Fruit fly (Drosophila melanogaster) whole organism: Measurements from ENCODE around the gene CG14377.

ENCODE experiments used
- Dll ChIP-seq: fragments of >200 bp; optimal IDR thresholded peaks from 2 replicates; lab custom pipeline; 2017
- psq ChIP-seq: fragments of >200 bp; optimal IDR thresholded peaks from 2 replicates; lab custom pipeline; 2017

DNA sequence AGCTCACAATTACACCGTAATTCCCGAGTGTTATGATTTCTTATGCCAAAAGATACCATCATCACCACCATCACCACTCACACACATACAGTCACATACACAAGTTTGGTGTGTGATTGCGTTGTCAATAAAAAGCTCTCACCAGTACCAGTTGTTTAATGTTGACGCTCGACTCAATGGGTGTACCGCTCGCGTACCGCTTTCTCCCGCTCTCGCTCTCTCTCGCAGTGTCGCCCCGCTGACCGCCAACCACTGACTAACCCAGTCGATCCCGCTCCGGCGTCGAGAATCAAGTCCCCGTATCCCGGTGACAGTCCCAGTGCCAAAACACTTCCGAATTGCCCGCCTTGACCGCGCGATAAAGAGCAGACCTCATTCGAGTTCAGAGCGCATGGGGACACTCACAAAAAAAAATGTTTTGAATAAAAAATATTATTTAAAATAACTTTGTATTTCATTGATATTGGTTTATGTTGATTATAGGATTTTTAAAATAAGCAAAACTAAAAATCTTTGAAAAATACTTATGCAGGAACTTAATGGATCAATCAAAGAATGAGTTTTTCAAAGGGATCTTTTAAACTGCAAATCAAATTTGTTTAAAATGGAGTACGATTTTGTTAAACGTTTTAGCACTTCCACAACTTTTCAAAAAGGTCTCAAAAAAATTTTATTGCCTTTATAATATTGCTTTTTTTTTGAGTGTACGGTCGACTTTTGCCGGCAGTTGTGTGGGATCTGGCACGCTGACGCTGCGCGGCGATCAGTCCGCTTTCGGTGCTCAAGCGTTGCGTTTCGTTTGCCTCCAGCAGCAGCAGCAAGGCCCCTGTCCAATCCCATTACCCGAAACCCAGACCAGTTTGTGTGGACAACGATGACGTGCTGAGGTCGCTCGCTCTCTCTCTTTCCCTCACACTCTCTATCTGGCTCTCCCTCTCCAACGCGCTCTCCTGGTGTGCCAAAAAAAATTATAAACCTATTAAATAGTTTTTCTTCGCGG lies 33.2 kb upstream of the CG14377 start, which contains the start of gene Dic1:
- TF ChIP-seq psq (lab: Kevin White, UChicago) (no peak), Dll (peak; percentile 90)
